Fruit fly (Drosophila melanogaster): ENCODE measurements around the gene noi.

The noi gene

dm6 chr3R:5550452-5550851 is 40.8 kb downstream of the noi start (continued):
- TF ChIP-seq Lhr (GFP tag; optimal IDR thresholded peaks at IDR 0.05) (no peak), prd (optimal IDR thresholded peaks at IDR 0.05) (no peak), prd (GFP tag; IDR thresholded peaks at IDR 0.05) (no peak), yki (optimal IDR thresholded peaks at IDR 0.05) (no peak), CG15601 (tag; optimal IDR thresholded peaks at IDR 0.05) (no peak), CG14014 (GFP tag; IDR thresholded peaks at IDR 0.05) (no peak), HLH4C (GFP tag; IDR thresholded peaks at IDR 0.05; ENCODE audit: partially characterized antibody) (peak; percentile 81), MBD-R2 (GFP tag; IDR thresholded peaks at IDR 0.05) (peak; percentile 61; the same call in 1 of the 2 replicates), Dp (GFP tag; optimal IDR thresholded peaks at IDR 0.05) (peak; percentile 93), Sin3A (optimal IDR thresholded peaks at IDR 0.05) (peak; percentile 16), C15 (GFP tag; IDR thresholded peaks at IDR 0.05) (no peak), CG7786 (GFP tag; optimal IDR thresholded peaks at IDR 0.05) (no peak), CG7745 (tag; optimal IDR thresholded peaks at IDR 0.05) (no peak), CoRest (tag; optimal IDR thresholded peaks at IDR 0.05) (peak; percentile 14), CG7963 (GFP tag; IDR thresholded peaks at IDR 0.05; ENCODE audit: partially characterized antibody) (peak; percentile 54; the same call in 1 of the 3 replicates), grau (tag; optimal IDR thresholded peaks at IDR 0.05) (no peak), Aef1 (GFP tag; IDR thresholded peaks at IDR 0.05) (no peak), unc-4 (GFP tag; IDR thresholded peaks at IDR 0.05; ENCODE audit: partially characterized antibody) (peak; percentile 67), Dll (GFP tag; IDR thresholded peaks at IDR 0.05; ENCODE audit: partially characterized antibody) (peak; percentile 72), CG14050 (GFP tag; IDR thresholded peaks at IDR 0.05) (no peak), ranshi (GFP tag; IDR thresholded peaks at IDR 0.05) (no peak), HmgZ (tag; optimal IDR thresholded peaks at IDR 0.05) (peak; percentile 11), vvl (GFP tag; IDR thresholded peaks at IDR 0.05) (no peak), CG2116 (GFP tag; optimal IDR thresholded peaks at IDR 0.05) (peak; percentile 81), Dip2 (GFP tag; IDR thresholded peaks at IDR 0.05) (no peak), CG34224 (GFP tag; IDR thresholded peaks at IDR 0.05; ENCODE audit: partially characterized antibody) (peak; percentile 69), E2f2 (GFP tag; IDR thresholded peaks at IDR 0.05) (peak; percentile 96), eyg (GFP tag; optimal IDR thresholded peaks at IDR 0.05) (no peak), CG1792 (GFP tag; optimal IDR thresholded peaks at IDR 0.05) (no peak), run (tag; optimal IDR thresholded peaks at IDR 0.05) (no peak), nerfin-2 (GFP tag; IDR thresholded peaks at IDR 0.05; ENCODE audit: partially characterized antibody) (peak; percentile 57; the same call in 1 of the 2 replicates), CG2199 (GFP tag; IDR thresholded peaks at IDR 0.05) (0 out of 3 replicates have a peak, but pooled peaks have one; percentile 45), Nf-YA (GFP tag; IDR thresholded peaks at IDR 0.05) (no peak), Bgb (GFP tag; IDR thresholded peaks at IDR 0.05; ENCODE audit: partially characterized antibody) (peak; percentile 82), chinmo (GFP tag; IDR thresholded peaks at IDR 0.05; ENCODE audit: partially characterized antibody) (0 out of 4 replicates have a peak, but pooled peaks have one; percentile 55), sim (GFP tag; IDR thresholded peaks at IDR 0.05) (no peak), gfzf (GFP tag; optimal IDR thresholded peaks at IDR 0.05) (peak; percentile 26), z (GFP tag; IDR thresholded peaks at IDR 0.05) (no peak), Usf (GFP tag; optimal IDR thresholded peaks at IDR 0.05) (no peak), Doc3 (GFP tag; IDR thresholded peaks at IDR 0.05; ENCODE audit: partially characterized antibody) (peak; percentile 48), Scr (GFP tag; IDR thresholded peaks at IDR 0.05; ENCODE audit: partially characterized antibody) (peak; percentile 69), Oaz (GFP tag; IDR thresholded peaks at IDR 0.05) (no peak), GATAe (GFP tag; conservative IDR thresholded peaks at IDR 0.05) (no peak), CG4424 (GFP tag; optimal IDR thresholded peaks at IDR 0.05) (no peak), Fer3 (tag; optimal IDR thresholded peaks at IDR 0.05) (no peak), mirr (GFP tag; optimal IDR thresholded peaks at IDR 0.05) (no peak), Sry-β (GFP tag; optimal IDR thresholded peaks at IDR 0.05) (no peak), CG13123 (GFP tag; optimal IDR thresholded peaks at IDR 0.05) (no peak), stwl (tag; optimal IDR thresholded peaks at IDR 0.05) (peak; percentile 59), da (GFP tag; optimal IDR thresholded peaks at IDR 0.05) (no peak), shn (GFP tag; optimal IDR thresholded peaks at IDR 0.05) (no peak)

Data from whole organism, embryonic.